Fruit fly (Drosophila melanogaster) whole organism, embryonic: ENCODE results near the gene CG10589.

Experiments
- BEAF-32 ChIP-seq: fragments of 200-800 bp; sonication (Bioruptor generic); optimal IDR thresholded peaks from 3 replicates; lab custom pipeline; 2017; ENCODE audit warnings: missing biosample characterization, missing genetic modification characterization, mild to moderate bottlenecking, moderate library complexity, missing genetic modification reagents
- Bdp1 ChIP-seq: fragments of 200-800 bp; sonication (Bioruptor generic); optimal IDR thresholded peaks from 3 replicates; lab custom pipeline; 2016; ENCODE audit warnings: missing biosample characterization, missing genetic modification characterization
- CG10431 ChIP-seq: fragments of 200-800 bp; sonication (Bioruptor generic); optimal IDR thresholded peaks from 3 replicates; lab custom pipeline; 2018; ENCODE audit warnings: missing biosample characterization, mild to moderate bottlenecking, missing genetic modification characterization
- CG10959 ChIP-seq: fragments of 200-800 bp; sonication (Bioruptor generic); IDR thresholded peaks from 2 replicates; pipeline ENCODE4 v1.3.6; 2022; ENCODE audit warnings: missing biosample characterization, missing genetic modification characterization
- CG11085 ChIP-seq: fragments of 200-800 bp; sonication (Bioruptor generic); IDR thresholded peaks from 2 replicates; pipeline ENCODE4 v1.3.6; 2022; ENCODE audit warnings: missing biosample characterization, missing genetic modification characterization
- CG12219 ChIP-seq: fragments of 200-800 bp; sonication (Bioruptor generic); optimal IDR thresholded peaks from 3 replicates; lab custom pipeline; 2018; ENCODE audit warnings: missing biosample characterization, mild to moderate bottlenecking, missing genetic modification characterization
- CG13287 ChIP-seq: fragments of 200-800 bp; sonication (Bioruptor generic); IDR thresholded peaks from 2 replicates; pipeline ENCODE4 v1.3.6; 2022; ENCODE audit warnings: missing biosample characterization, missing genetic modification characterization; ENCODE audit not compliant: partially characterized antibody
- CG15269 ChIP-seq: fragments of 200-800 bp; sonication (Bioruptor generic); optimal IDR thresholded peaks from 2 replicates; lab custom pipeline; 2018; ENCODE audit warnings: missing biosample characterization, mild to moderate bottlenecking, missing genetic modification characterization, moderate library complexity
- CG15601 ChIP-seq: fragments of 200-800 bp; sonication (Bioruptor generic); optimal IDR thresholded peaks from 3 replicates; lab custom pipeline; 2019; ENCODE audit warnings: missing biosample characterization, mild to moderate bottlenecking, missing genetic modification characterization, moderate library complexity
- CG17328 ChIP-seq: fragments of 200-800 bp; sonication (Bioruptor generic); IDR thresholded peaks from 2 replicates; pipeline ENCODE4 v1.3.6; 2022; ENCODE audit warnings: missing biosample characterization, missing genetic modification characterization
- CG17361 ChIP-seq: fragments of 200-800 bp; sonication (Bioruptor generic); IDR thresholded peaks from 3 replicates; pipeline ENCODE4 v1.3.6; 2022; ENCODE audit warnings: missing biosample characterization, missing genetic modification characterization
- CG17385 ChIP-seq: fragments of 200-800 bp; sonication (Bioruptor generic); optimal IDR thresholded peaks from 3 replicates; lab custom pipeline; 2018; ENCODE audit warnings: missing biosample characterization, mild to moderate bottlenecking, missing genetic modification characterization
- CG18599 ChIP-seq: fragments of 200-800 bp; sonication (Bioruptor generic); optimal IDR thresholded peaks from 3 replicates; lab custom pipeline; 2017; ENCODE audit warnings: missing biosample characterization, missing genetic modification characterization, mild to moderate bottlenecking, moderate library complexity, missing genetic modification reagents
- CG2678 ChIP-seq: fragments of 200-800 bp; sonication (Bioruptor generic); optimal IDR thresholded peaks from 3 replicates; lab custom pipeline; 2019; ENCODE audit warnings: missing biosample characterization, mild to moderate bottlenecking, missing genetic modification characterization, moderate library complexity
- CG42726 ChIP-seq: fragments of 200-800 bp; sonication (Bioruptor generic); IDR thresholded peaks from 2 replicates; pipeline ENCODE4 v1.3.6; 2022; ENCODE audit warnings: missing biosample characterization, missing genetic modification characterization; ENCODE audit not compliant: partially characterized antibody
- CG43689 ChIP-seq: fragments of 200-800 bp; sonication (Bioruptor generic); IDR thresholded peaks from 2 replicates; pipeline ENCODE4 v1.3.6; 2022; ENCODE audit warnings: missing biosample characterization, missing genetic modification characterization
- CG4707 ChIP-seq: fragments of 200-800 bp; sonication (Bioruptor generic); optimal IDR thresholded peaks from 2 replicates; lab custom pipeline; 2018; ENCODE audit warnings: missing biosample characterization, mild to moderate bottlenecking, missing genetic modification characterization, moderate library complexity
- CG5245 ChIP-seq: fragments of 200-800 bp; sonication (Bioruptor generic); optimal IDR thresholded peaks from 3 replicates; lab custom pipeline; 2016; ENCODE audit warnings: missing biosample characterization, missing genetic modification characterization
- CG5953 ChIP-seq: fragments of 200-800 bp; sonication (Bioruptor generic); IDR thresholded peaks from 2 replicates; pipeline ENCODE4 v1.3.6; 2022; ENCODE audit warnings: missing biosample characterization, missing genetic modification characterization
- CG6272 ChIP-seq: fragments of 200-800 bp; sonication (Bioruptor generic); IDR thresholded peaks from 2 replicates; pipeline ENCODE4 v1.3.6; 2022; ENCODE audit warnings: missing biosample characterization, missing genetic modification characterization
- CTCF ChIP-seq: fragments of 200-800 bp; sonication (Bioruptor generic); optimal IDR thresholded peaks from 2 replicates; lab custom pipeline; 2017; ENCODE audit warnings: missing biosample characterization, mild to moderate bottlenecking, missing genetic modification characterization, moderate library complexity
- Camta ChIP-seq: fragments of 200-800 bp; sonication (Bioruptor generic); optimal IDR thresholded peaks from 2 replicates; lab custom pipeline; 2016; ENCODE audit warnings: missing biosample characterization, missing genetic modification characterization
- Dbx ChIP-seq: fragments of 200-800 bp; sonication (Bioruptor generic); IDR thresholded peaks from 3 replicates; pipeline ENCODE4 v1.3.6; 2022; ENCODE audit warnings: missing biosample characterization, missing genetic modification characterization
- Dip2 ChIP-seq: fragments of 200-800 bp; sonication (Bioruptor generic); IDR thresholded peaks from 2 replicates; pipeline ENCODE4 v1.3.6; 2022; ENCODE audit warnings: missing biosample characterization, missing genetic modification characterization
- E2f1 ChIP-seq: fragments of 200-800 bp; sonication (Bioruptor generic); IDR thresholded peaks from 2 replicates; pipeline ENCODE4 v1.3.6; 2022; ENCODE audit warnings: missing biosample characterization, missing genetic modification characterization
- Ets97D ChIP-seq: fragments of 200-800 bp; sonication (Bioruptor generic); optimal IDR thresholded peaks from 3 replicates; lab custom pipeline; 2016; ENCODE audit warnings: missing biosample characterization, missing genetic modification characterization
- Fer2 ChIP-seq: fragments of 200-800 bp; sonication (Bioruptor generic); optimal IDR thresholded peaks from 2 replicates; lab custom pipeline; 2018; ENCODE audit warnings: missing biosample characterization, mild to moderate bottlenecking, missing genetic modification characterization, moderate library complexity
- Gsc ChIP-seq: fragments of 200-800 bp; sonication (Bioruptor generic); IDR thresholded peaks from 2 replicates; pipeline ENCODE4 v1.3.6; 2022; ENCODE audit warnings: missing biosample characterization, missing genetic modification characterization
- HmgD ChIP-seq: fragments of 200-800 bp; sonication (Bioruptor generic); optimal IDR thresholded peaks from 3 replicates; lab custom pipeline; 2016; ENCODE audit warnings: missing biosample characterization, missing genetic modification characterization
- Nf-YA ChIP-seq: fragments of 200-800 bp; sonication (Bioruptor generic); IDR thresholded peaks from 2 replicates; pipeline ENCODE4 v1.3.6; 2022; ENCODE audit warnings: missing biosample characterization, missing genetic modification characterization
- Stat92E ChIP-seq, 3 experiments: fragments of >200 bp in 2 of 3; fragments of 200-800 bp in 1 of 3; sonication (Bioruptor generic) in 1 of 3; optimal IDR thresholded peaks; 2 replicates each; lab custom pipeline; 2017 to 2019; ENCODE audit warnings: missing biosample characterization in 3 of 3, missing genetic modification characterization in 3 of 3, mild to moderate bottlenecking in 1 of 3, moderate library complexity in 1 of 3
- Tbp ChIP-seq: fragments of >200 bp; optimal IDR thresholded peaks from 2 replicates; lab custom pipeline; 2018; ENCODE audit warnings: missing biosample characterization, missing genetic modification characterization
- al ChIP-seq: fragments of 200-800 bp; sonication (Bioruptor generic); IDR thresholded peaks from 2 replicates; pipeline ENCODE4 v1.3.6; 2022; ENCODE audit warnings: missing biosample characterization, missing genetic modification characterization
- aop ChIP-seq: fragments of 200-800 bp; sonication (Bioruptor generic); IDR thresholded peaks from 2 replicates; pipeline ENCODE4 v1.3.6; 2022; ENCODE audit warnings: missing biosample characterization, missing genetic modification characterization
- chinmo ChIP-seq: fragments of 200-800 bp; sonication (Bioruptor generic); IDR thresholded peaks from 4 replicates; pipeline ENCODE4 v1.3.6; 2022; ENCODE audit warnings: missing biosample characterization, missing genetic modification characterization; ENCODE audit not compliant: partially characterized antibody
- chn ChIP-seq: fragments of 200-800 bp; sonication (Bioruptor generic); optimal IDR thresholded peaks from 2 replicates; lab custom pipeline; 2016; ENCODE audit warnings: missing biosample characterization, missing genetic modification characterization
- croc ChIP-seq: fragments of 200-800 bp; sonication (Bioruptor generic); conservative IDR thresholded peaks from 3 replicates; pipeline ENCODE4 v1.3.6; 2022; ENCODE audit warnings: missing biosample characterization, missing genetic modification characterization
- danr ChIP-seq: fragments of 200-800 bp; sonication (Bioruptor generic); IDR thresholded peaks from 2 replicates; pipeline ENCODE4 v1.3.6; 2022; ENCODE audit warnings: missing biosample characterization, missing genetic modification characterization
- dimm ChIP-seq: fragments of 200-800 bp; sonication (Bioruptor generic); IDR thresholded peaks from 2 replicates; pipeline ENCODE4 v1.3.6; 2022; ENCODE audit warnings: missing biosample characterization, missing genetic modification characterization
- gsb-n ChIP-seq: fragments of 200-800 bp; sonication (Bioruptor generic); optimal IDR thresholded peaks from 3 replicates; lab custom pipeline; 2018; ENCODE audit warnings: missing biosample characterization, mild to moderate bottlenecking, missing genetic modification characterization
- hth ChIP-seq: fragments of >200 bp; optimal IDR thresholded peaks from 2 replicates; lab custom pipeline; 2017; ENCODE audit warnings: inconsistent platforms
- jing ChIP-seq: fragments of 200-800 bp; sonication (Bioruptor generic); optimal IDR thresholded peaks from 2 replicates; lab custom pipeline; 2018; ENCODE audit warnings: missing biosample characterization, mild to moderate bottlenecking, missing genetic modification characterization
- lbe ChIP-seq: fragments of 200-800 bp; sonication (Bioruptor generic); optimal IDR thresholded peaks from 2 replicates; lab custom pipeline; 2016; ENCODE audit warnings: missing biosample characterization, mild to moderate bottlenecking, missing genetic modification characterization
- lov ChIP-seq, 2 experiments: fragments of 200-800 bp in 1 of 2; fragments of >200 bp in 1 of 2; sonication (Bioruptor generic) in 1 of 2; IDR thresholded peaks in 1 of 2; optimal IDR thresholded peaks in 1 of 2; 2 replicates in 1 of 2; 3 replicates in 1 of 2; pipeline versions ENCODE4 v1.3.6 to Lab custom; 2017 to 2022; ENCODE audit warnings: missing biosample characterization in 1 of 2, missing genetic modification characterization in 1 of 2
- otp ChIP-seq: fragments of 200-800 bp; sonication (Bioruptor generic); IDR thresholded peaks from 3 replicates; pipeline ENCODE4, ENCODE4 v1.3.6; 2022; ENCODE audit warnings: missing biosample characterization, missing genetic modification characterization
- prd ChIP-seq, 3 experiments: fragments of >200 bp in 2 of 3; fragments of 200-800 bp in 1 of 3; sonication (Bioruptor generic) in 1 of 3; optimal IDR thresholded peaks in 2 of 3; IDR thresholded peaks in 1 of 3; 2 replicates in 2 of 3; 3 replicates in 1 of 3; pipeline versions ENCODE4 v1.3.6 to Lab custom; 2017 to 2022; ENCODE audit warnings: missing biosample characterization in 1 of 3, missing genetic modification characterization in 1 of 3
- run ChIP-seq: fragments of 200-800 bp; sonication (Bioruptor generic); optimal IDR thresholded peaks from 3 replicates; lab custom pipeline; 2018; ENCODE audit warnings: missing biosample characterization, mild to moderate bottlenecking, missing genetic modification characterization
- sd ChIP-seq: fragments of 200-800 bp; sonication (Bioruptor generic); optimal IDR thresholded peaks from 3 replicates; lab custom pipeline; 2018; ENCODE audit warnings: missing biosample characterization, mild to moderate bottlenecking, missing genetic modification characterization, moderate library complexity
- tap ChIP-seq: fragments of 200-800 bp; optimal IDR thresholded peaks from 3 replicates; lab custom pipeline; 2019; ENCODE audit warnings: missing biosample characterization, mild to moderate bottlenecking, missing genetic modification characterization, moderate library complexity
- usp ChIP-seq: fragments of >200 bp; optimal IDR thresholded peaks from 2 replicates; lab custom pipeline; 2017; ENCODE audit warnings: missing biosample characterization, missing genetic modification characterization

CG10589 gene

DNA sequence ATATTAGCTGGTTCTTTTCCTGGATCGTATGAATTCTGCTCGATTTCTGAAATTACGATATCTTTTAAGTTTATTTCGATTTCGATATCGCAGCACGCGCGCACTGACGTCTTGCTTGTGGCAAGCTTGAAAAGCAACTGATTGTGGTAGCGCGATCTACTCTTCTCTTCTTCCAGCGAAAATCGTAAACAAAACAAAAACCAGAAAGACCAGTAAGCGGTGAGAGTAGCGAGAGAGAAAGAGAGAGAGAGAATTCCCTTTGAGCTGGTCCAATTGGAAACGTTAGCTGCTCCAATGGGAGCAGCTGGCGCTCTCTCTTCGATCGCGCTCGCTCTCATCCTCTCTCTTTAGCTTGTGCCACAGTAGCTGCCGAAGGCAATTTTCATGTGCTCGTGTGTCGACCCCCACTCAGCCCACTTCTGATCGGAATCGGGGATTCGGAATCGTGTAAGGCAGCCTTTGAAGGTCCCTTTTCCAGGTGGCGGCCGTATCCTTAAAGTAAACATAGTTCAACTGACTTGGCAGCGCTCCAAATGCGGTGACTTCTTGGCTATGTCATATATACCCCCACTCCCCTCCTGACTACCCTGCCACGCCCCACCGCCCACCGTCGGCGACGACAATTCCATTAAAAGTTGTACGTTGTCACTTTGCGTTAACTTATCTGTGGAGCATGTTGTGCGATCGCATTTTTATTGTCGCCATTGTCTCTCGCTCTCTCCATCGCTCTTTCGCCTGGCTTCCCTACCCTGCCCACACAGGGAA is 21.9 kb downstream of the CG10589 start, which contains the start of gene fng (continued):
- TF ChIP-seq CG2678 (tag; lab: Kevin White, UChicago) (no peak), CG10431 (GFP tag; lab: Kevin White, UChicago) (no peak), HmgD (GFP tag; lab: Kevin White, UChicago) (no peak), aop (GFP tag; lab: Robert Waterston, UW) (no peak), Camta (no peak), CG10959 (GFP tag; lab: Robert Waterston, UW) (no peak), Gsc (GFP tag; lab: Robert Waterston, UW) (no peak), CG12219 (GFP tag; lab: Kevin White, UChicago) (no peak), CG11085 (GFP tag; lab: Robert Waterston, UW) (no peak), chn (GFP tag; lab: Kevin White, UChicago) (no peak), BEAF-32 (GFP tag; lab: Kevin White, UChicago) (no peak), croc (GFP tag; lab: Robert Waterston, UW) (no peak), Tbp (GFP tag; lab: Kevin White, UChicago) (no peak), al (GFP tag; lab: Robert Waterston, UW) (0 out of 2 replicates have a peak, but pooled peaks have one; percentile 8), Dbx (GFP tag; lab: Robert Waterston, UW) (no peak), CG6272 (GFP tag; lab: Robert Waterston, UW) (no peak), CG17328 (GFP tag; lab: Robert Waterston, UW) (peak; percentile 47; the same call in 1 of the 2 replicates), CG4707 (no peak), jing (GFP tag; lab: Kevin White, UChicago) (no peak), run (no peak), Ets97D (GFP tag; lab: Kevin White, UChicago) (no peak), CG43689 (GFP tag; lab: Robert Waterston, UW) (no peak), danr (no peak), dimm (GFP tag; lab: Robert Waterston, UW) (no peak), CG15601 (tag; lab: Kevin White, UChicago) (no peak), CG17385 (GFP tag; lab: Kevin White, UChicago) (peak; percentile 51), CG42726 (GFP tag; lab: Robert Waterston, UW) (peak; percentile 49; the same call in 1 of the 2 replicates), Stat92E (GFP tag; optimal IDR thresholded peaks at IDR 0.05; lab: Kevin White, UChicago) (peak in 1 of 3 experiments; percentile 30), CG18599 (GFP tag; lab: Kevin White, UChicago) (no peak), otp (no peak), CG5245 (GFP tag; lab: Kevin White, UChicago) (no peak), hth (no peak), CG13287 (GFP tag; lab: Robert Waterston, UW) (peak; percentile 67), prd (optimal IDR thresholded peaks at IDR 0.05; lab: Kevin White, UChicago) (no peak), prd (GFP tag; IDR thresholded peaks at IDR 0.05; lab: Robert Waterston, UW) (no peak), lov (optimal IDR thresholded peaks at IDR 0.05; lab: Kevin White, UChicago) (no peak), lov (GFP tag; IDR thresholded peaks at IDR 0.05; lab: Robert Waterston, UW) (0 out of 3 replicates have a peak, but pooled peaks have one; percentile 40), usp (GFP tag; lab: Kevin White, UChicago) (no peak), CTCF (GFP tag; lab: Kevin White, UChicago) (peak; percentile 10), Bdp1 (no peak), chinmo (GFP tag; lab: Robert Waterston, UW) (peak; percentile 67; the same call in 1 of the 4 replicates), Fer2 (tag; lab: Kevin White, UChicago) (no peak), CG17361 (GFP tag; lab: Robert Waterston, UW) (no peak), CG5953 (GFP tag; lab: Robert Waterston, UW) (no peak), CG15269 (tag; lab: Kevin White, UChicago) (no peak), Dip2 (no peak), sd (tag; lab: Kevin White, UChicago) (no peak), tap (tag; lab: Kevin White, UChicago) (no peak), lbe (peak; percentile 40), E2f1 (GFP tag; lab: Robert Waterston, UW) (no peak), gsb-n (tag; lab: Kevin White, UChicago) (peak; percentile 22), Nf-YA (GFP tag; lab: Robert Waterston, UW) (no peak)
